Fruit fly (Drosophila melanogaster): ENCODE measurements around the gene Mat89Ba.

Mat89Ba gene

DNA sequence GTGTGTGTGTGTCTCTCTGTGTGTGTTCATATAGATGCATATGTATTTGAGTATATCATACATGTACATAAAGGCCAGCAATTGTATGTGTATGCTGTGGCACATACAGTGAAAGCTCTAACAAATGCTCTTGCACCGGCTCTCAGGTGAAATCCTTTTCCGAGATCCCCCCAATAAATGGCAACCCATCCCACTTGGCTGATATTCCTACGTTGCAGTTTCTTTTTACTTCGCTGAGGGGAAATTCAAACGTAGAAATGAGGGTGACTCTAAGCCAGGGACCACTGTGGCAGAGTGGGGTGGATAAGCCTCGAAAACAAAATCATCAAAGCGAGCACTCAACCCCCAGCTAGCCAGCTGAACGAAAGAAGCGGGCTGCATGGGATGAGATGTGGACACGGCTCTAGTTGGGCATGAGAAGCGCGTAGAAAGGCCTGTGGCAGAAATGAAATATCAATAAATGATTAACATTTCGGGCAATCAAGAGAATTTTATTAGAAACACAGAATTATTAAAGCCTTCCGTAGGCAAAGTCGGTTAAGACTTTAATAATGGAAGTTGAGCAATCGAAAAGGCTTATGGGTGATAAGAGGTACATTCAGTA lies 49.8 kb downstream of the Mat89Ba start (continued):
- TF ChIP-seq HHEX (GFP tag; optimal IDR thresholded peaks at IDR 0.05) (peak; percentile 100), Nf-YC (tag; optimal IDR thresholded peaks at IDR 0.05) (peak; percentile 76), gsb (GFP tag; IDR thresholded peaks at IDR 0.05) (peak; percentile 99), Bdp1 (GFP tag; optimal IDR thresholded peaks at IDR 0.05) (peak; percentile 95), Doc3 (GFP tag; IDR thresholded peaks at IDR 0.05; ENCODE audit: partially characterized antibody) (no peak), CG17385 (GFP tag; optimal IDR thresholded peaks at IDR 0.05) (peak; percentile 98), sens (GFP tag) (peak; percentile 100), CkIIα-i1 (GFP tag; IDR thresholded peaks at IDR 0.05) (peak; percentile 98), CG12744 (GFP tag; optimal IDR thresholded peaks at IDR 0.05) (peak; percentile 98), vfl (GFP tag; optimal IDR thresholded peaks at IDR 0.05) (peak; percentile 99), Chrac-16 (GFP tag; optimal IDR thresholded peaks at IDR 0.05) (peak; percentile 99), CG8765 (GFP tag; IDR thresholded peaks at IDR 0.05) (peak; percentile 98), CG4424 (GFP tag; optimal IDR thresholded peaks at IDR 0.05) (peak; percentile 99), HLH54F (GFP tag; optimal IDR thresholded peaks at IDR 0.05) (peak; percentile 99), Dad (GFP tag; optimal IDR thresholded peaks at IDR 0.05) (peak; percentile 100), esg (GFP tag; conservative IDR thresholded peaks at IDR 0.05) (peak; percentile 100), HmgZ (tag; optimal IDR thresholded peaks at IDR 0.05) (peak; percentile 99), yki (optimal IDR thresholded peaks at IDR 0.05) (no peak), nom (GFP tag; optimal IDR thresholded peaks at IDR 0.05) (peak; percentile 89), CG6175 (GFP tag; IDR thresholded peaks at IDR 0.05) (peak; percentile 98), Lhr (GFP tag; optimal IDR thresholded peaks at IDR 0.05) (peak; percentile 98), wdn (GFP tag; IDR thresholded peaks at IDR 0.05) (peak; percentile 99), CG7786 (GFP tag; optimal IDR thresholded peaks at IDR 0.05) (peak; percentile 99), Fer1 (GFP tag; optimal IDR thresholded peaks at IDR 0.05) (peak; percentile 99), CG17359 (tag; optimal IDR thresholded peaks at IDR 0.05) (peak; percentile 100), CG8478 (optimal IDR thresholded peaks at IDR 0.05) (peak; percentile 92), Deaf1 (tag; optimal IDR thresholded peaks at IDR 0.05) (peak; percentile 90), CG12155 (GFP tag; optimal IDR thresholded peaks at IDR 0.05) (peak; percentile 98), Dip3 (GFP tag; optimal IDR thresholded peaks at IDR 0.05) (peak; percentile 99), crc (GFP tag; optimal IDR thresholded peaks at IDR 0.05) (peak; percentile 99), zf30C (GFP tag; optimal IDR thresholded peaks at IDR 0.05) (no peak), Hmx (GFP tag; optimal IDR thresholded peaks at IDR 0.05) (peak; percentile 95), kni (GFP tag; optimal IDR thresholded peaks at IDR 0.05) (peak; percentile 95), lab (GFP tag; optimal IDR thresholded peaks at IDR 0.05) (peak; percentile 100), nerfin-1 (tag; optimal IDR thresholded peaks at IDR 0.05) (peak; percentile 96), CG17328 (GFP tag; IDR thresholded peaks at IDR 0.05) (peak; percentile 100), pum (GFP tag; optimal IDR thresholded peaks at IDR 0.05) (peak; percentile 100), Dp (GFP tag; optimal IDR thresholded peaks at IDR 0.05) (peak; percentile 48), NC2α (GFP tag; optimal IDR thresholded peaks at IDR 0.05) (peak; percentile 99), tap (tag; optimal IDR thresholded peaks at IDR 0.05) (peak; percentile 99), pho (GFP tag; optimal IDR thresholded peaks at IDR 0.05) (peak; percentile 97), CG4282 (GFP tag; optimal IDR thresholded peaks at IDR 0.05) (peak; percentile 99), CG9437 (GFP tag; optimal IDR thresholded peaks at IDR 0.05) (peak; percentile 78), Opbp (GFP tag; IDR thresholded peaks at IDR 0.05; ENCODE audit: partially characterized antibody) (no peak; the same call in 2 of the 3 replicates), Hr3 (GFP tag; optimal IDR thresholded peaks at IDR 0.05) (peak; percentile 98), dm (GFP tag; optimal IDR thresholded peaks at IDR 0.05) (peak; percentile 99), CG18599 (GFP tag; optimal IDR thresholded peaks at IDR 0.05) (peak; percentile 100), Meics (GFP tag; optimal IDR thresholded peaks at IDR 0.05) (peak; percentile 98), usp (GFP tag; optimal IDR thresholded peaks at IDR 0.05) (no peak), zen (tag; optimal IDR thresholded peaks at IDR 0.05) (peak; percentile 98), pros (GFP tag; optimal IDR thresholded peaks at IDR 0.05) (peak; percentile 87)
